Worm (Caenorhabditis elegans): ENCODE data around the gene F49C5.9.
"Not testable (repeated sequence)": the region's sequence is repeated elsewhere in the genome, so short reads cannot be mapped to it uniquely, and the experiment has no call there.

The F49C5.9 gene

DNA sequence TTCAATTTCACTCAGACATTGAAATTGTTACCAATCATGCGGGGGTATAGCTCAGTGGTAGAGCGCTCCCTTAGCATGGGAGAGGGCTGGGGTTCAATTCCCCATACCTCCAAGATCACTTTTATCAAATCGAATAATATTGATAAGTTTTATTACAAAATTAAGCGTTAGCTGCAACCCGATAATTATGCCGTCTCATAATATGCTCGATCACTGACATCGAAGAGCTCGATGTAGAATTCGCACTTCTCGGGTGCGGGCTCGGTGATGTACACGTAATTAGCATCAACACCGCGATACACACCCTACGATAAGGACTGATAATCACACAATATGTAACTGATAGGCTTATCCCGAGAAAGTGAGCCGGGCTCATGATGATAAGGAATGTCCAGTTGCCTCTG, 1.8 kb downstream of the F49C5.9 start:
- TF ChIP-seq unc-62 (GFP tag; optimal IDR thresholded peaks at IDR 0.05) (no peak), fos-1 (tag; optimal IDR thresholded peaks at IDR 0.05) (peak; percentile 33)

DNA sequence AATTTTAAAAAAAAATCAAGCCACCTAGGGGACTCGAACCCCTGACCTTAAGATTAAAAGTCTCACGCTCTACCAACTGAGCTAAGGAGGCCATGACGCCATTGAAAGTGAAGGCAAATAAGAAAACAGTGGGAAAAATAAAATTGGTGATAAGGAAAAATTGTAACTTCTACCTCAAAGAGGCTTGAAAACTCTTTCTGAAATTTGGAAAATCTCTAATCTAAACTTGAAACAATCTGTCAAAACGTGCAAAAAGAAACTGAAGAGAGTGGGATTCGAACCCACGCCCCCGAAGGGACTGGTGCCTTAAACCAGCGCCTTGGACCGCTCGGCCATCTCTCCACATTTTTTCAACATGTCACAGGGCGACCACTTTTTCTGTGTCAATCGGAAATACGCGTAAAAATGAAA, 2.8 kb downstream of the F49C5.9 start:
- peak; percentile 7 for TF ChIP-seq nhr-21 (tag; optimal IDR thresholded peaks at IDR 0.05)
- peak; percentile 5 for TF ChIP-seq sma-3 (GFP tag; optimal IDR thresholded peaks at IDR 0.05)
- TF ChIP-seq fos-1 (tag; optimal IDR thresholded peaks at IDR 0.05) = peak; percentile 39

DNA sequence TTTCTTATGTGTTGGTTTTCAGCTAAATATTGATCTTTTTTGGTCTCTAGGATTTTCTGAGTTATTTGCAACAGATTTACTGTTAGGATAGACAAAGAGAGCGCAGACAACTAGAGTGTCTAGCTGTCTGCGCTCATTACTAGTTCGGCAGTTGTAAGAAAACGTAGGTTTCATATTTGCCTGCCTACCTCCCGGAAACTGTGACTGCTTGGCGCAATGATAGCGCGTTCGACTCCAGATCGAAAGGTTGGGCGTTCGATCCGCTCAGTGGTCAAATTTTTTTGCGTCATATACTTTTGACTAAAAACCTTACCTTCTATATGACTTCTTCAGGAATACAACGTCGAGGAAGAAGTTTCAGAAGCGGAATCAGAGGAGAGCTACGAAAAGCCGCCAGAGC, 5.0 kb downstream of the F49C5.9 start:
- TF ChIP-seq lin-13 (GFP tag; optimal IDR thresholded peaks at IDR 0.05) = no peak
- TF ChIP-seq crh-2 (tag; optimal IDR thresholded peaks at IDR 0.05) = no peak
- no peak for TF ChIP-seq ceh-82 (tag; optimal IDR thresholded peaks at IDR 0.05)
- no peak for TF ChIP-seq ama-1 (optimal IDR thresholded peaks at IDR 0.05)

DNA sequence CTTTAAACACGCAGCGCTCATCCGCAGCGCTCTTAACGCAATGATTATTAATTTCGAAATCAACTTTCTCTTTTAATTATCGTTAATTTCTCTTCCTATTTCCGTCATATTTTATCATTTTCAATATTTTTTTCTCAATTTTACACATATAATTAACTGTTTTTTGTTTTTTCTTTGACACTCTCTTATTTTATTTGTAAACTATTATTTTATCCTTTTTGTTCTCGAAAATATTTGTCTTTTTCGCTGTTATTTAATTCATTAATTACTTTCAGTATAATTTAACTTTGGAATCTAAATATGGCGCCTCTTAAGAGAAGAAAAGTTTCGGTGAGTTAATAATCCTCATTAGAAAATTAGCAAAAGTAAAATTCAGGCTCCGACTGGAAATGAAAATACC, 8.2 kb downstream of the F49C5.9 start, which contains the start of gene F49C5.3:
F49C5.3 (plus strand) TSS at position 301 of the 400 bp plus-strand sequence.
- not testable (repeated sequence) for TF ChIP-seq mbf-1, R02D3.7, skn-1 (tag; optimal IDR thresholded peaks at IDR 0.05)

DNA sequence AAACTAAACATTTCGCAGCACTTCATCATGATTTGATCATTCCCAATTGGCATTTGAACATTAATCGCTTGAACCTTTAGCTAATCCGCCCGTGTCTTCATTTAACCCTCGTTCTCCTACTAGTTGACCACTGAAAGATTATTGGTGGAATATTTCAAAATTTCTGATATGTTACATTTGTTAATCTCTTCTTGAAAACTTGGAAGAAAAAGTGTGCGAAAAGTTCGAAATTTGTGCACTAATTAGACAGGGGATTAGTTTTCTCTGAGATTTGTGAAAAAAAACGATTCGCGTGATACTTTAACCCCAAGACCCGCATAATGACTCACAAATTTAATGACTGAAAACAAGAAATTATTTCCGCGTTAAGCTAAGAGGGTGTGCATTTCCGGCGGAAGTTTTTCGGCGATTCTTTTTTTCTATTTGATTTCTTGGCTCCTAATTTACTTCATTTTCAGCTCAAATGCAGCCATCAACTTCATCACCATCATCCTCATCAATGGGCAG, 9.1 kb downstream of the F49C5.9 start, which contains the start of gene nimk-1:
nimk-1 (plus strand) TSS at position 457 of the 507 bp plus-strand sequence.
- TF ChIP-seq alr-1 (tag; optimal IDR thresholded peaks at IDR 0.05) (no peak), ceh-16 (tag; optimal IDR thresholded peaks at IDR 0.05) (no peak), ama-1 (optimal IDR thresholded peaks at IDR 0.05) (no peak), ceh-82 (tag; optimal IDR thresholded peaks at IDR 0.05) (no peak), nhr-11 (tag; optimal IDR thresholded peaks at IDR 0.05) (no peak), ztf-4 (tag; optimal IDR thresholded peaks at IDR 0.05) (no peak), nhr-6 (tag; optimal IDR thresholded peaks at IDR 0.05) (no peak), skn-1 (tag; optimal IDR thresholded peaks at IDR 0.05) (no peak), mdl-1 (tag; optimal IDR thresholded peaks at IDR 0.05) (no peak), mab-5 (tag; optimal IDR thresholded peaks at IDR 0.05) (no peak)

DNA sequence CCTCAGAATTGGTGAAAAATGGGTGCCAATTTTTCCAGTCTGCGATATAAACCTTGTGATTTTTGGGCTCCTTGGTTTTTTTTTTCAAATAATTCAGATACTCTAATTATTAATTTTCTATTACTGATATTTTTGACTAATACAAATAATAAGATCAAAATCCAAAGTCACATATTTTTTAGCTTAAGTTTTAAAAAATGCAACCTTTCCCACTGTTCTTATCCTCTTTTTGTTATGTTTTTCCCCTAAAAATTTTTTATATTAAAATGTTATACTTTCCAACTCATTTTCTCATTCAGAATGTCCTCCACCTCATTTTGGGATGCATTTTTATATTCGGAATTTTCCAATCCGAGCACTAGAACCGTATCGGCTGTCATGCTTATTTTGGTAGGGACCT, 13.5 kb downstream of the F49C5.9 start, which contains the start of gene srx-120:
srx-120 (plus strand) TSS at position 301 of the 400 bp plus-strand sequence.
- TF ChIP-seq lsy-2 (tag; optimal IDR thresholded peaks at IDR 0.05) = no peak
- TF ChIP-seq crh-2 (tag; optimal IDR thresholded peaks at IDR 0.05) = no peak
- TF ChIP-seq sma-9 (GFP tag; optimal IDR thresholded peaks at IDR 0.05) = no peak
- TF ChIP-seq sma-9 (tag; optimal IDR thresholded peaks at IDR 0.05) = no peak
- TF ChIP-seq sem-4 (tag; optimal IDR thresholded peaks at IDR 0.05) = no peak
- no peak for TF ChIP-seq blmp-1 (tag; optimal IDR thresholded peaks at IDR 0.05; ENCODE audit: insufficient read depth)
- no peak for TF ChIP-seq nhr-25 (tag; optimal IDR thresholded peaks at IDR 0.05)
- TF ChIP-seq C34F6.9 (tag; optimal IDR thresholded peaks at IDR 0.05) = no peak
- TF ChIP-seq nhr-11 (tag; optimal IDR thresholded peaks at IDR 0.05) = no peak
- TF ChIP-seq nhr-77 (tag; optimal IDR thresholded peaks at IDR 0.05) = no peak
- no peak for TF ChIP-seq nhr-6 (tag; optimal IDR thresholded peaks at IDR 0.05)
- no peak for TF ChIP-seq mab-5 (tag; optimal IDR thresholded peaks at IDR 0.05)
- no peak for TF ChIP-seq sma-3 (GFP tag; optimal IDR thresholded peaks at IDR 0.05)
- TF ChIP-seq dmd-4 (tag; optimal IDR thresholded peaks at IDR 0.05) = no peak
- TF ChIP-seq snpc-4 (tag; optimal IDR thresholded peaks at IDR 0.05) = no peak
- TF ChIP-seq ztf-4 (tag; optimal IDR thresholded peaks at IDR 0.05) = no peak

DNA sequence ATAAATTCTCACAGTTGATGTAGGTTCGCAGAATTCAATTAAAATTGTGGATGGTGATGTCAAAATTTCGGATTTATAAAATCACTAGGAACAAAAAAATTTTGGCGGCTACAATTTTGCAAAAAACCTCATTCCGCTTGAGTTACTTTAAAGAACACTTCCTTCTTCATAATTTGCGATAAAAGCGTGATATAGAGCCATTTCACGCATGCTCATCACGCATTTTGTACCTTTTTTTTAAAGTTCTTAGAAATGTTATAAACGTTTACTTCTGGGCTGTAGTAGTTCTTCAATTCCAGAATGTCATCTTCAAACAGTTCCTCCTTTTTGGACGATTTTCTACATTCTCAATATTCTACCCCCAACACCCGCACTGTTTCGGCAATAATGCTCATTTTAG, 16.5 kb downstream of the F49C5.9 start, which contains the start of gene srx-119:
srx-119 (plus strand) TSS at position 301 of the 400 bp plus-strand sequence.
- TF ChIP-seq elt-3 (tag; optimal IDR thresholded peaks at IDR 0.05) (no peak), lin-13 (GFP tag; optimal IDR thresholded peaks at IDR 0.05) (no peak), aly-2 (tag; optimal IDR thresholded peaks at IDR 0.05) (no peak)
